Fruit fly (Drosophila melanogaster): ENCODE data around the gene gzl.

DNA sequence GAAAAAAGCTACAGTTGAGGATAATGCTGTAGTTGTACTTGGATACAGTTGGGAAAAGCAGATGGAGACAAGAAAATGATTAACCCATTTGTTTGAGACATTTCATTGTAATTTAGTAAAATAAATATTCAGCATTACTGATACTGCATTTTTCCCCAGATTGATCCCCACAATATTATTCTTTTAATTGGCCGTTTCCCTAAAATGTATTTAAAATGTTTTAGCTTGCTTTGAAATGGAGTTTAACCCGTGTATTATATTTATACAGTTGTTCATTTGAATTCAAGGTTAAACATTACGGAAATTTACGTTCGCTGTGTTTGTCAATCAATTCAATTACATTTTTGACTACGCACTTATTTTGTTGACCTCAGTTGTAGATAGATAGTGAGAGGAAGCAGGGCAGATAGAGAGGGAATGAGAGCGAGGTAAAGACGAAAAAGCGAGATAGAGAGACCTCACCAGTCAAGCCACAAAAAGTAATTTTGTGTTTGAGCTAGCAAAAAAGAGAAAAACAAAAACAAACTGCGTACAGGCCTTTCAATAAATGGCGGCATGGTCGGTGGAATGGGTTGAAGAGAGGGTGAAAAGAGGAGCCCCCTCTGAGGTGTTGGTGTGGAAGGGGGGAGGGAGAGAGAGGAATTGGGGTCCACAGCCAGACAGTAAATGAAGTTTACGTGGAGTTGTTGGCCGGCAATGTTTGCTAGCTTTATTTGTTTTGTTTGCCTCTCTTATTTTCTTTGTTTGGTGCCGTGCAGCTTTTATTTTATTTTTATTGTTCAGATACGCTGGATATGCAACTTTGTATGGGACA is 27.9 kb downstream of the gzl start:
- TF ChIP-seq kay (GFP tag; ENCODE audit: borderline replicate concordance) (no peak), Crg-1 (GFP tag; optimal IDR thresholded peaks at IDR 0.05) (no peak), tj (GFP tag; optimal IDR thresholded peaks at IDR 0.05) (peak; percentile 74)
